Worm (Caenorhabditis elegans) whole organism, young adult: ENCODE measurements around the gene sel-1.

ENCODE experiments used
- B0035.1 ChIP-seq: sonication (generic microtip); optimal IDR thresholded peaks from 2 replicates; lab custom pipeline; 2016; ENCODE audit warnings: missing genetic modification characterization, mild to moderate bottlenecking, missing compliant biosample characterization, missing genotype, missing genetic modification reagents
- F10E7.11 ChIP-seq: sonication (generic microtip); optimal IDR thresholded peaks from 2 replicates; lab custom pipeline; 2017; ENCODE audit warnings: mild to moderate bottlenecking, missing genetic modification characterization, moderate library complexity, missing compliant biosample characterization
- F39B2.1 ChIP-seq: fragments of 200-800 bp; sonication (Bioruptor generic); IDR thresholded peaks from 2 replicates; pipeline ENCODE4 v1.3.6; 2022; ENCODE audit warnings: missing genetic modification reagents, missing genetic modification characterization, missing compliant biosample characterization
- F49E8.2 ChIP-seq: sonication (generic microtip); optimal IDR thresholded peaks from 3 replicates; lab custom pipeline; 2017; ENCODE audit warnings: missing genetic modification characterization, mild to moderate bottlenecking, missing compliant biosample characterization, antibody characterized with exemption, moderate library complexity; ENCODE audit not compliant: insufficient read depth
- K11D2.4 ChIP-seq: fragments of 200-800 bp; sonication (Bioruptor generic); IDR thresholded peaks from 2 replicates; pipeline ENCODE4 v1.3.6; 2022; ENCODE audit warnings: missing genetic modification reagents, missing genetic modification characterization, missing compliant biosample characterization
- Y53G8AR.9 ChIP-seq: fragments of 200-800 bp; sonication (Bioruptor generic); conservative IDR thresholded peaks from 2 replicates; pipeline ENCODE4 v1.3.6; 2022; ENCODE audit warnings: missing genetic modification reagents, missing genetic modification characterization, missing compliant biosample characterization
- Y67H2A.10 ChIP-seq: fragments of 200-800 bp; sonication (Bioruptor generic); conservative IDR thresholded peaks from 2 replicates; pipeline ENCODE4 v1.3.6; 2022; ENCODE audit warnings: missing genetic modification reagents, missing genetic modification characterization, missing compliant biosample characterization
- akir-1 ChIP-seq: fragments of 200-800 bp; sonication (Bioruptor generic); optimal IDR thresholded peaks from 2 replicates; lab custom pipeline; 2018; ENCODE audit warnings: mild to moderate bottlenecking, missing genetic modification characterization, moderate library complexity, missing compliant biosample characterization
- athp-1 ChIP-seq: sonication (generic microtip); optimal IDR thresholded peaks from 2 replicates; lab custom pipeline; 2017; ENCODE audit warnings: mild to moderate bottlenecking, missing genetic modification characterization, missing compliant biosample characterization
- attf-3 ChIP-seq: fragments of 200-800 bp; sonication (Bioruptor generic); conservative IDR thresholded peaks from 2 replicates; pipeline ENCODE4 v1.3.6; 2022; ENCODE audit warnings: missing genetic modification reagents, missing genetic modification characterization, missing compliant biosample characterization
- bed-1 ChIP-seq: fragments of 200-800 bp; sonication (Bioruptor generic); IDR thresholded peaks from 2 replicates; pipeline ENCODE4 v1.3.6; 2022; ENCODE audit warnings: missing genetic modification reagents, missing genetic modification characterization, missing compliant biosample characterization
- ceh-100 ChIP-seq: fragments of 200-800 bp; sonication (Bioruptor generic); IDR thresholded peaks from 2 replicates; pipeline ENCODE4 v1.3.6; 2022; ENCODE audit warnings: missing genetic modification reagents, missing genetic modification characterization, missing compliant biosample characterization
- dox-1 ChIP-seq: fragments of 200-800 bp; sonication (Bioruptor generic); IDR thresholded peaks from 2 replicates; pipeline ENCODE4 v1.3.6; 2022; ENCODE audit warnings: missing genetic modification reagents, missing genetic modification characterization, missing compliant biosample characterization
- dpl-1 ChIP-seq: fragments of 150-350 bp; optimal IDR thresholded peaks from 2 replicates; lab custom pipeline; 2014; ENCODE audit warnings: missing biosample characterization, missing genetic modification reagents, missing genetic modification characterization
- hlh-12 ChIP-seq: sonication (generic microtip); optimal IDR thresholded peaks from 2 replicates; lab custom pipeline; 2016; ENCODE audit warnings: missing genetic modification characterization, missing compliant biosample characterization
- hmg-20 ChIP-seq: fragments of 200-800 bp; sonication (Bioruptor generic); IDR thresholded peaks from 2 replicates; pipeline ENCODE4 v1.3.6; 2022; ENCODE audit warnings: missing genetic modification reagents, missing genetic modification characterization, missing compliant biosample characterization
- let-607 ChIP-seq, 2 experiments: fragments of 200-800 bp in 1 of 2; sonication (Bioruptor generic) in 1 of 2; sonication (generic microtip) in 1 of 2; optimal IDR thresholded peaks; 2 replicates each; lab custom pipeline; 2016 to 2018; ENCODE audit warnings: mild to moderate bottlenecking in 2 of 2, missing compliant biosample characterization in 2 of 2, missing genetic modification characterization in 2 of 2, moderate library complexity in 2 of 2, missing genotype in 1 of 2
- lin-26 ChIP-seq: fragments of 200-800 bp; sonication (Bioruptor generic); IDR thresholded peaks from 2 replicates; pipeline ENCODE4 v1.3.6; 2022; ENCODE audit warnings: missing genetic modification reagents, missing genetic modification characterization, missing compliant biosample characterization
- lin-54 ChIP-seq: fragments of 200-800 bp; sonication (Bioruptor generic); optimal IDR thresholded peaks from 2 replicates; lab custom pipeline; 2018; ENCODE audit warnings: mild to moderate bottlenecking, missing genetic modification characterization, missing compliant biosample characterization
- lir-1 ChIP-seq: fragments of 200-800 bp; sonication (Bioruptor generic); conservative IDR thresholded peaks from 2 replicates; pipeline ENCODE4 v1.3.6; 2022; ENCODE audit warnings: missing genetic modification reagents, missing genetic modification characterization, missing compliant biosample characterization
- madf-3 ChIP-seq: fragments of 200-800 bp; sonication (Bioruptor generic); IDR thresholded peaks from 2 replicates; pipeline ENCODE4 v1.3.6; 2022; ENCODE audit warnings: missing genetic modification reagents, missing genetic modification characterization, missing compliant biosample characterization
- madf-6 ChIP-seq: fragments of 200-800 bp; sonication (Bioruptor generic); IDR thresholded peaks from 2 replicates; pipeline ENCODE4 v1.3.6; 2022; ENCODE audit warnings: missing genetic modification reagents, missing genetic modification characterization, missing compliant biosample characterization
- madf-8 ChIP-seq: fragments of 200-800 bp; sonication (Bioruptor generic); conservative IDR thresholded peaks from 2 replicates; pipeline ENCODE4 v1.3.6; 2022; ENCODE audit warnings: missing genetic modification reagents, missing genetic modification characterization, missing compliant biosample characterization
- nfyb-1 ChIP-seq: fragments of 200-800 bp; sonication (Bioruptor generic); IDR thresholded peaks from 2 replicates; pipeline ENCODE4 v1.3.6; 2022; ENCODE audit warnings: missing genetic modification reagents, missing genetic modification characterization, missing compliant biosample characterization
- pbrm-1 ChIP-seq: fragments of 200-800 bp; sonication (Bioruptor generic); IDR thresholded peaks from 2 replicates; pipeline ENCODE4 v1.3.6; 2022; ENCODE audit warnings: missing genetic modification reagents, missing genetic modification characterization, missing compliant biosample characterization
- rcor-1 ChIP-seq: fragments of 200-800 bp; sonication (Bioruptor generic); IDR thresholded peaks from 2 replicates; pipeline ENCODE4 v1.3.6; 2022; ENCODE audit warnings: missing genetic modification reagents, missing genetic modification characterization, missing compliant biosample characterization
- repo-1 ChIP-seq: sonication (generic microtip); optimal IDR thresholded peaks from 2 replicates; lab custom pipeline; 2017; ENCODE audit warnings: mild to moderate bottlenecking, missing genetic modification characterization, missing compliant biosample characterization
- rpc-1 ChIP-seq, 2 experiments: fragments of 150-350 bp in 1 of 2; sonication (generic microtip) in 1 of 2; optimal IDR thresholded peaks; 2 replicates each; lab custom pipeline; 2014 to 2018; ENCODE audit warnings: missing biosample characterization in 1 of 2, missing genetic modification characterization in 1 of 2, missing genetic modification reagents in 1 of 2, missing genotype in 1 of 2
- sea-2 ChIP-seq: fragments of 200-800 bp; sonication (Bioruptor generic); IDR thresholded peaks from 2 replicates; pipeline ENCODE4 v1.3.6; 2022; ENCODE audit warnings: missing genetic modification characterization, missing compliant biosample characterization
- snpc-3.4 ChIP-seq: sonication (generic microtip); optimal IDR thresholded peaks from 2 replicates; lab custom pipeline; 2017; ENCODE audit warnings: missing genetic modification characterization, mild to moderate bottlenecking, missing compliant biosample characterization, antibody characterized with exemption, moderate library complexity, missing genotype, missing genetic modification reagents
- somi-1 ChIP-seq: fragments of 200-800 bp; sonication (Bioruptor generic); optimal IDR thresholded peaks from 2 replicates; lab custom pipeline; 2018; ENCODE audit warnings: mild to moderate bottlenecking, missing genetic modification characterization, missing compliant biosample characterization
- tbp1 ChIP-seq: fragments of 200-800 bp; sonication (Bioruptor generic); optimal IDR thresholded peaks from 2 replicates; lab custom pipeline; 2018; ENCODE audit warnings: mild to moderate bottlenecking, missing genetic modification characterization, missing compliant biosample characterization
- tbx-9 ChIP-seq: sonication (generic microtip); optimal IDR thresholded peaks from 2 replicates; lab custom pipeline; 2016; ENCODE audit warnings: borderline replicate concordance, missing genetic modification characterization, inconsistent platforms, missing compliant biosample characterization
- tlf-1 ChIP-seq: fragments of 200-800 bp; sonication (Bioruptor generic); optimal IDR thresholded peaks from 2 replicates; lab custom pipeline; 2018; ENCODE audit warnings: mild to moderate bottlenecking, missing genetic modification characterization, missing compliant biosample characterization
- unc-130 ChIP-seq: sonication (generic microtip); optimal IDR thresholded peaks from 2 replicates; lab custom pipeline; 2016; ENCODE audit warnings: missing genetic modification reagents, missing genetic modification characterization, missing compliant biosample characterization
- unc-62 ChIP-seq: fragments of 150-350 bp; optimal IDR thresholded peaks from 2 replicates; lab custom pipeline; 2014; ENCODE audit warnings: missing biosample characterization, missing genetic modification reagents, missing genetic modification characterization
- zfh-2 ChIP-seq: fragments of 200-800 bp; sonication (Bioruptor generic); conservative IDR thresholded peaks from 2 replicates; pipeline ENCODE4 v1.3.6; 2022; ENCODE audit warnings: missing genetic modification reagents, missing genetic modification characterization, missing compliant biosample characterization
- ztf-25 ChIP-seq: fragments of 200-800 bp; sonication (Bioruptor generic); IDR thresholded peaks from 2 replicates; pipeline ENCODE4 v1.3.6; 2022; ENCODE audit warnings: missing genetic modification reagents, missing genetic modification characterization, missing compliant biosample characterization
- ztf-3 ChIP-seq: fragments of 200-800 bp; sonication (Bioruptor generic); optimal IDR thresholded peaks from 2 replicates; lab custom pipeline; 2018; ENCODE audit warnings: mild to moderate bottlenecking, missing genetic modification characterization, missing compliant biosample characterization

Gene sel-1

ce11 chrV:12551638-12552478 lies 8.7 kb upstream of the sel-1 start (continued):
- no peak for TF ChIP-seq madf-8 (GFP tag; lab: Robert Waterston, UW)
- TF ChIP-seq hlh-12: no peak
- no peak for TF ChIP-seq snpc-3.4 (tag; lab: Kevin White, UChicago)
- TF ChIP-seq dox-1: peak; percentile 17; the same call in 1 of the 2 replicates
- TF ChIP-seq tbx-9: no peak
- TF ChIP-seq zfh-2 (GFP tag; lab: Robert Waterston, UW): no peak
- no peak for TF ChIP-seq Y67H2A.10 (GFP tag; lab: Robert Waterston, UW)
- no peak for TF ChIP-seq lin-54 (GFP tag; lab: Kevin White, UChicago)
- no peak for TF ChIP-seq pbrm-1
- no peak for TF ChIP-seq rpc-1 (optimal IDR thresholded peaks at IDR 0.05; lab: Kevin White, UChicago)
- TF ChIP-seq rpc-1 (tag; optimal IDR thresholded peaks at IDR 0.05; lab: Kevin White, UChicago): no peak
- TF ChIP-seq hmg-20: no peak
- no peak for TF ChIP-seq F49E8.2 (tag; lab: Kevin White, UChicago)
- TF ChIP-seq ceh-100 (GFP tag; lab: Robert Waterston, UW): no peak
- TF ChIP-seq repo-1 (tag; lab: Kevin White, UChicago): no peak
- no peak for TF ChIP-seq let-607 (tag; optimal IDR thresholded peaks at IDR 0.05; lab: Kevin White, UChicago)
- no peak for TF ChIP-seq akir-1 (GFP tag; lab: Kevin White, UChicago)
- peak; percentile 20 for TF ChIP-seq tbp1
- TF ChIP-seq dpl-1: no peak
- no peak for TF ChIP-seq somi-1 (GFP tag; lab: Kevin White, UChicago)
- no peak for TF ChIP-seq unc-130 (GFP tag; lab: Kevin White, UChicago)
- no peak; the same call in 1 of the 2 replicates for TF ChIP-seq madf-6 (GFP tag; lab: Robert Waterston, UW)
- TF ChIP-seq tlf-1 (GFP tag; lab: Kevin White, UChicago): no peak
- TF ChIP-seq lir-1 (GFP tag; lab: Robert Waterston, UW): no peak; the same call in 1 of the 2 replicates
- TF ChIP-seq lin-26: peak; percentile 59; the same call in 1 of the 2 replicates
- no peak for TF ChIP-seq nfyb-1 (GFP tag; lab: Robert Waterston, UW)
- TF ChIP-seq F39B2.1: no peak
- peak; percentile 65 for TF ChIP-seq K11D2.4 (GFP tag; lab: Robert Waterston, UW)
- TF ChIP-seq madf-3: no peak

DNA sequence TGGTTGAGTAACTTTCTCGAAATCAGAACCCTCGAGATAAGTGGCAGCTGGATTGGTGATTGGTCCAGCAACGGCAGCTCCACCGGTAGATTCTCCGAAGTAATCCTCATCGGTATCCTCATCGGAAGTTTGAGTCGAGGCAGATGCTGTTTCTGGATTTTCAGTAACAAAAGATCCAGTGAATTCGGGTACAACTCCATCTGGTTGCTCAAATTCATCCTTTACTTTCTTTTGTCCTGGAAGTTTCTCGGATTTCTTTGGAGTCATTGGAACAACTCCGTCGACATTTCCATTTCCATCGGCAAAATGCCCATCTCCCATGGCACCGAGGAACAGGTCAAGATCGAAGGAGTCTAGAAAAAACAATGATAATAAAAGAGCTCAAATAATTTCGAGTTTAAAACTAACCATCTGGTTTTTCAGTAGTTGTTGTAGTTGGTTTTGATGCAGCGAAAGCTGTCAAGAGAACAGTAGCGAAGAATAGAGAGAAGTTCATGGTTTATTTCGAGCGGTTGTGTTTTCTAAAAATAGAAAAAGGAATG lies 7.8 kb upstream of the sel-1 start, which contains the start of gene F45D3.4:
Gene F45D3.4 (minus strand): TSS at position 521 of the 542 bp plus-strand sequence.
- TF ChIP-seq unc-62 (GFP tag; lab: Kevin White, UChicago) (no peak), K11D2.4 (GFP tag; lab: Robert Waterston, UW) (0 out of 2 replicates have a peak, but pooled peaks have one; percentile 11), dpl-1 (no peak), athp-1 (no peak), ztf-3 (GFP tag; lab: Kevin White, UChicago) (no peak), rcor-1 (GFP tag; lab: Robert Waterston, UW) (0 out of 2 replicates have a peak, but pooled peaks have one; percentile 20), sea-2 (GFP tag; lab: Robert Waterston, UW) (no peak), ztf-25 (GFP tag; lab: Robert Waterston, UW) (no peak), B0035.1 (no peak), bed-1 (GFP tag; lab: Robert Waterston, UW) (no peak), F10E7.11 (tag; lab: Kevin White, UChicago) (no peak), attf-3 (GFP tag; lab: Robert Waterston, UW) (no peak), Y53G8AR.9 (GFP tag; lab: Robert Waterston, UW) (no peak)
